Fruit fly (Drosophila melanogaster) ovary, adult (tissue): ENCODE results near the gene Adgf-A.

Source experiments
- CG17801 ChIP-seq: fragments of 200-800 bp; optimal IDR thresholded peaks from 2 replicates; lab custom pipeline; 2019; ENCODE audit warnings: missing biosample characterization, mild to moderate bottlenecking, missing genetic modification characterization, moderate library complexity; ENCODE audit not compliant: partially characterized antibody

Adgf-A gene

DNA sequence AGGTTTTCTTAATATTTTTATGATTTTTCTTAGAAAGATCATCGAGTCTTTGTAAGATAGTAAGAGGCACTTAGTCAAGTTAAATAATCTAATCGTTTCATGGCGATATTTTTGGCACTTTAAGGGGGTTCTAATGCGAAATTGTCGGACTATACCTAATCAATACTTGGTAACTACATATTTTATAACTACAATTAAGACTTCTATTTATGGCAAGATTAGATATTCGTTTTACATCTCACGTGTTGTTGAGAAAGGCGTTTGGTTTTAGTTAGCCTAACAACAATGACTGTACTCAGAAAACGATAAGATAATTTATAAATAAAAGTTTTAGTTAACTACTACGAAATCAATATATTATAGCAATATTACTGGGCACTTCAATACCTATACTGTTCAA is 21.4 kb downstream of the Adgf-A start:
- TF ChIP-seq CG17801 = no peak

DNA sequence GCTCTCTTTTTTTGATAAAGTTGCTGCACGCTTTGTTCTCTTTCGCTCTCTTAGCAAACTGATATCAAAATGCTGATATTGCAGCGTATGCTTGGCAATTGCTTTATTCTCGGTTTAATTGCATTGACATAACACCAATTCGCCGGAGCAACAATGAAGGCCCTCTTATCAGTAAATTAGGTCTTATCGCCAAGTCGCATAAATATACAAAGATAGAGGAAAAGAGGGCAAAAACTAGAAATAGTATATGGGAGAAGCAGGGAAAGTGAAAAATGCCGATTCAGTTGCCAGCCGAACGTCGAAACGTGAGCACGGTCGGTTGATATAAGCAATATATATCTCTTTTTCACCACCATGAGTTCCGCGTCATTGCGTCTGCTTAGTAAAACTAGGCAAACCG is 23.5 kb downstream of the Adgf-A start, which contains the start of gene CG7460:
Gene CG7460 (plus strand): TSS at position 70 of the 400 bp plus-strand sequence.
- TF ChIP-seq CG17801 = peak; percentile 77

DNA sequence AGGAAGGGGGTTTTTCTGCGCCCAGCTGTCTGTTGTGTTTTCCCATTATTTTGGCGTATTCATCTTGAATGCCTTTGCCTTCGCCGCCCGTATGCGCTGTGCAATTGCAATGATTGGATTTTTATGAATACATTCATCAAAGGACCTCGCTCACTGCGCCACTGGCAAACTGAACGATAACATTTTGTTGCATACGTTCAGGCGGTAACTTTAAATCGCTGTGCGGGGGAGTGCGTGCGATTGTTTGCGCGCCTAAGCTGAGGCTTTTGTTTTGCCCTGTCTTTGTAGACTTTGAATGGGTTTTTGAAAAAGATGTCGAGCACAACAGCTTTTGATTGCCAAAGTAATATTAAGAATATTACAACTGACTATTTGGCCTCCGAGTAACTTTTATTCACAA is 24.3 kb downstream of the Adgf-A start:
- TF ChIP-seq CG17801 = no peak

DNA sequence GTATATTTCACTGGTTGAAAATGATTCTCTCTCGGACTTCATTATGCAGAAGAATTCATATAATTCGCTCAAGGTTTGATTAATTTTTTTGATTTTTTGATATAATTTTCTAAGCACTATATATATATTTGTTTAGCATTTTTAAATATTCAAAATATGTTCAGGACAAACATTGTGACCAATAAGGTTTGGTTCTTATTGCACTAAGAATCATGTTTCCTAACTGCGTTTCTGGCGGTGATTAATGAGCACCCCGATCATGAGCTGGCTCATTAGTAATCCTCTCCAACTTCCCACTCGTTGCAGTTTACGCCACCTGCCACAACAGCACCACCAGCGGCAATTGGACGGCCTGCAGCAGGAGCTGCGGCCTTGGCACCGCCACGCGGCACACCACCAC is 34.7 kb downstream of the Adgf-A start, which contains the start of gene CG6052:
Gene CG6052 (minus strand): TSS at position 101 of the 400 bp plus-strand sequence.
- TF ChIP-seq CG17801 = no peak

DNA sequence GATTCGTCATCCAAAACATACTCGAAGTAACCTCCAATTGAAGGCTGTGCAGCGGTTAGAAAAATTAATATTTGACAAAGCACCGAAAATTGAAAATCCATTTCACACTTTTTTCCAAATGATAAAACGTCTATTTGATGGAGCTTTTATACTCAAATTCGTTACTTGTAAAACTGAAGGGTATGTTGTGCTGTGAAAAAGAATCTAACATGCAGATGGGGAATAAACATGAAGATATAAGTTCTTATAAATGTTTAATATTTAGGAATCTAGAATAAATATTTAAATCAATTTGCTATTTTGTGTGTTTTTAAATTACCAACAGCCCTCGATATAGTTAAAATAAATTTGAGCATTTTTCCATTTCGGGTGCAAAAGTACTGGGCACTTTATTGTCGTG is 44.2 kb downstream of the Adgf-A start, which contains the start of gene CheB74a:
Gene CheB74a (minus strand): TSS at position 101 of the 400 bp plus-strand sequence.
- TF ChIP-seq CG17801 = no peak
